Worm (Caenorhabditis elegans): ENCODE data around the gene cth-2.

The cth-2 gene

DNA sequence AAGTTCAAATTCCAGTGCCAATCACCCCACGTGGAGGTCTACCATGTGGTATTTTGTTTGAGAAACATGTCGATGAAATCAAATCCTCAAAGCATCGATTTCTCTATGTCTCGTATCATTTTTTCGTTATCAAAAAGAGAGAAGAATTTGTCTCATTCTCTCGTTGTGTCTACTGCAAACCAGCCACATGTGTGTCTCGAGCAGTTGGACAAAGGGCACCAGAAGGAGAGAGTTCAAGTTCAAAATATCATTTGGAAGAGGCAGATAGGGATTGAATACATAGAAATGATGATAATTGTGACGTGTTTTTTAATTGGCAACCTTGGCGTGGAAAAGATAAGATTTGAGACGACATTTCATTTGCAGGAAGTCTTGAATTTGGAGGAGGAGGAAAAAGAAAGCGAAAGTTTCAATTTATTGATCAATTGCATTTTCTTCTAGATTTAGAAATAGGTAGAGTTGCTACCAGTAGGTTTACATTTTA is 1.6 kb upstream of the cth-2 start (continued):
- TF ChIP-seq hlh-11 (tag; optimal IDR thresholded peaks at IDR 0.05) (peak; percentile 85), dmd-9 (GFP tag; IDR thresholded peaks at IDR 0.05) (no peak), nhr-11 (tag; optimal IDR thresholded peaks at IDR 0.05) (no peak), mes-2 (tag; optimal IDR thresholded peaks at IDR 0.05; ENCODE audit: poor library complexity, severe bottlenecking) (peak; percentile 37), R02D3.7 (tag; optimal IDR thresholded peaks at IDR 0.05) (no peak), aly-2 (tag; optimal IDR thresholded peaks at IDR 0.05) (no peak), F37D6.2 (tag; optimal IDR thresholded peaks at IDR 0.05) (no peak), arid-1 (GFP tag; conservative IDR thresholded peaks at IDR 0.05) (0 out of 2 replicates have a peak, but pooled peaks have one; percentile 51), mdl-1 (tag; optimal IDR thresholded peaks at IDR 0.05) (peak in 1 of 2 experiments; percentile 88), cey-2 (tag; optimal IDR thresholded peaks at IDR 0.05; ENCODE audit: borderline replicate concordance, insufficient read depth) (peak; percentile 67), dmd-6 (GFP tag; IDR thresholded peaks at IDR 0.05) (peak; percentile 84), F49E8.2 (tag; optimal IDR thresholded peaks at IDR 0.05; ENCODE audit: borderline replicate concordance) (no peak), Y48G9A.11 (GFP tag; IDR thresholded peaks at IDR 0.05) (no peak), aha-1 (tag) (peak; percentile 80), nhr-48 (tag; optimal IDR thresholded peaks at IDR 0.05) (peak; percentile 45), madf-9 (GFP tag; conservative IDR thresholded peaks at IDR 0.05) (no peak), pha-4 (GFP tag; IDR thresholded peaks at IDR 0.05) (no peak), pha-4 (tag; optimal IDR thresholded peaks at IDR 0.05) (no peak), rbr-2 (tag; optimal IDR thresholded peaks at IDR 0.05) (no peak), D1046.2 (GFP tag; IDR thresholded peaks at IDR 0.05) (no peak), ceh-44 (GFP tag; IDR thresholded peaks at IDR 0.05) (no peak), lim-7 (GFP tag; IDR thresholded peaks at IDR 0.05) (no peak), nhr-25 (tag; optimal IDR thresholded peaks at IDR 0.05; ENCODE audit: borderline replicate concordance, insufficient read depth) (peak; percentile 23), nhr-41 (GFP tag; IDR thresholded peaks at IDR 0.05) (no peak), unc-62 (GFP tag; optimal IDR thresholded peaks at IDR 0.05 in 1 of 2) (peak in 1 of 2 experiments; percentile 82), unc-62 (tag; optimal IDR thresholded peaks at IDR 0.05) (no peak), dve-1 (tag; optimal IDR thresholded peaks at IDR 0.05; ENCODE audit: insufficient read depth) (peak; percentile 69)

DNA sequence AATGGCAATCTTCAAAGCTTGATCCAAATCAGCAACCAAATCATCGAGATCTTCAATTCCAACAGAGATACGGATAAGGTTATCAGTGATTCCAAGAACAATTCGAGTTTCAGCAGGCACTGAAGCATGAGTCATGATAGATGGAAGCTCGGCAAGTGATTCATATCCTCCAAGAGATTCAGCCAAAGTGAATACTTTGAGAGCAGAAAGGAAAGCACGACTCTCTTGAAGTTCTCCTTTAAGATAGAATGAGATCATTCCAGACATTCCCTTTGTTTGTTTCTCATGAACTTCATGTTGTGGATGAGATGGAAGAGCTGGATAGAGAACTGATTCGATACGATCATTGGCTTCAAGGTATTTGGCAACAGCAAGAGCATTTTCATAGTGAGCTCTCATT is 1.4 kb downstream of the cth-2 start:
- TF ChIP-seq Y5F2A.4 (GFP tag; optimal IDR thresholded peaks at IDR 0.05) (no peak), R02D3.7 (tag; optimal IDR thresholded peaks at IDR 0.05) (no peak), unc-62 (GFP tag; optimal IDR thresholded peaks at IDR 0.05 in 1 of 2) (peak in 1 of 2 experiments; percentile 98), unc-62 (tag; optimal IDR thresholded peaks at IDR 0.05) (no peak), madf-5 (GFP tag; IDR thresholded peaks at IDR 0.05) (no peak), zfp-2 (tag; optimal IDR thresholded peaks at IDR 0.05) (no peak), lin-38 (GFP tag; IDR thresholded peaks at IDR 0.05) (peak; percentile 14; the same call in 1 of the 2 replicates), daf-12 (tag; optimal IDR thresholded peaks at IDR 0.05) (no peak), nhr-76 (tag; optimal IDR thresholded peaks at IDR 0.05) (no peak), D1046.2 (GFP tag; IDR thresholded peaks at IDR 0.05) (no peak), set-16 (GFP tag; IDR thresholded peaks at IDR 0.05) (no peak), cey-2 (tag; optimal IDR thresholded peaks at IDR 0.05; ENCODE audit: borderline replicate concordance, insufficient read depth) (no peak)

DNA sequence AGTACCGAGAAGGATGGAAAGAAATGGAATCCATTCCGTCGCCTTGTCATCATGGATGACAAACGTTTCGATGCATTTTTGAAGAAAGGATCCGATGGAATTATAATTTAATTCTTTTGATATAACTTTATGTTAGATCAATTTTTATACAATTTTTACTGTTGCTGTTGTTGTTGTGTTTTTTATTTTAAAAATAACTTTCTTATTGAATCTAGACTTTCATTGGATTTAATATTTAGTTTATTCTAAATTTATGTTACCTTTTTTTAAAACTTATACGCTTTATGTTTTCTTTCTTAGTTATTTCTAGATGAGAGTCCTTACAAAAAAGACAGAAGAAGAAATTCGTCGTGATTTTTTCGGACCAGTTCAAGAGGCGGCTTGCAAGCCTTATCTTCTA is 2.8 kb downstream of the cth-2 start, which contains the start of gene ZK1127.3:
Gene ZK1127.3 (plus strand): TSS at position 301 of the 400 bp plus-strand sequence.
- TF ChIP-seq lin-29 (GFP tag; IDR thresholded peaks at IDR 0.05): no peak
- TF ChIP-seq nhr-6 (tag; optimal IDR thresholded peaks at IDR 0.05): no peak
- no peak for TF ChIP-seq rbr-2 (tag; optimal IDR thresholded peaks at IDR 0.05)
- no peak for TF ChIP-seq nhr-77 (tag; optimal IDR thresholded peaks at IDR 0.05)
- no peak for TF ChIP-seq arid-1 (GFP tag; conservative IDR thresholded peaks at IDR 0.05)
- TF ChIP-seq spr-1 (tag; optimal IDR thresholded peaks at IDR 0.05): no peak
- no peak for TF ChIP-seq dmd-8 (GFP tag; IDR thresholded peaks at IDR 0.05)
- no peak for TF ChIP-seq zip-11 (GFP tag; IDR thresholded peaks at IDR 0.05)
- no peak for TF ChIP-seq nhr-111 (GFP tag; optimal IDR thresholded peaks at IDR 0.05)
- TF ChIP-seq madf-5 (GFP tag; IDR thresholded peaks at IDR 0.05): no peak

Data from whole organism, L4 larva.